Fruit fly (Drosophila melanogaster): Measurements from ENCODE around the gene Socs36E.

DNA sequence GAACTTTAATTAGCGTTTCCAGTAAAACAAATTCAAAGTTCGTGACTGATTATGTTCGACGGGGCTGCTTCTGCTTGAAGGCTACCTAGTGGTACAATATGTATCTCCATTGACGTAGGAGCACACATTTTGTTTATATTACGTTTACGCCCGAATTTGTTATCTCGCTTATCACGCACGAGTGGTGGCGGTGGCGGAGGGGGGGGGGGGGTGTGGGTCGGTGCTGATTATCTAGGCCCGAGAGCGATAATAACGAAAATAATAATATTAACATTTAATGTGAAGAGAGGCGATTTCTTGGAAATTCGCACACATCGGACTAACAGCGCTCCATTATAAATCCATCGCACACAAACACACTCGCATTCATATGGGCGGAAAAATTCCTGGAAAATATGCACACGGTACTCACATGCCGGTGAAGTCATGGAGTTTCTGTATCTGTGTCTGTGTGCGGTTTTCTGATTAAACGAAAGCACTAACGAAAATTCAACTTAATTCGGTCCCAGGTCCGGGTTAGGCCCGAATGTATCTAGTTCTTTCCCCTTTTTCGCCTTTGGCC is 4.6 kb downstream of the Socs36E start:
- TF ChIP-seq Dfd (GFP tag; optimal IDR thresholded peaks at IDR 0.05), result no peak
- TF ChIP-seq br (GFP tag; optimal IDR thresholded peaks at IDR 0.05), result no peak
- TF ChIP-seq CrebA (GFP tag; optimal IDR thresholded peaks at IDR 0.05; ENCODE audit: borderline replicate concordance), result no peak
- TF ChIP-seq h (GFP tag; optimal IDR thresholded peaks at IDR 0.05), result peak; percentile 32
- no peak for TF ChIP-seq brk (GFP tag; optimal IDR thresholded peaks at IDR 0.05)
- TF ChIP-seq Vsx2 (GFP tag; optimal IDR thresholded peaks at IDR 0.05; ENCODE audit: partially characterized antibody), result no peak
- TF ChIP-seq ey (GFP tag; optimal IDR thresholded peaks at IDR 0.05), result no peak
- no peak for TF ChIP-seq usp (GFP tag; optimal IDR thresholded peaks at IDR 0.05)
- no peak for TF ChIP-seq Rel (GFP tag; optimal IDR thresholded peaks at IDR 0.05)
- peak; percentile 58 for TF ChIP-seq Rel (tag; optimal IDR thresholded peaks at IDR 0.05)
- no peak for TF ChIP-seq Myc (optimal IDR thresholded peaks at IDR 0.05)
- TF ChIP-seq dl (GFP tag; optimal IDR thresholded peaks at IDR 0.05; ENCODE audit: insufficient read depth in 1 of 2, partially characterized antibody in 2 of 2), result no peak
- no peak for TF ChIP-seq Abd-B (GFP tag; optimal IDR thresholded peaks at IDR 0.05)

Measured in whole organism, wandering third instar larva.